Worm (Caenorhabditis elegans): ENCODE measurements around the gene F59B2.14.

F59B2.14 gene

ce11 chrIII:9052371-9052978 is 30.0 kb upstream of the F59B2.14 start (continued):
- no peak for TF ChIP-seq C34B4.2 (tag; optimal IDR thresholded peaks at IDR 0.05)
- TF ChIP-seq Y116A8C.19 (tag; optimal IDR thresholded peaks at IDR 0.05; ENCODE audit: borderline replicate concordance): no peak
- no peak for TF ChIP-seq C16A3.4 (tag; optimal IDR thresholded peaks at IDR 0.05)
- peak; percentile 58 for TF ChIP-seq nhr-71 (tag; optimal IDR thresholded peaks at IDR 0.05)
- no peak for TF ChIP-seq fkh-10 (GFP tag; optimal IDR thresholded peaks at IDR 0.05)
- no peak for TF ChIP-seq ceh-63 (GFP tag; optimal IDR thresholded peaks at IDR 0.05)
- TF ChIP-seq xbp-1 (tag; optimal IDR thresholded peaks at IDR 0.05): peak; percentile 49
- TF ChIP-seq elt-2 (tag; optimal IDR thresholded peaks at IDR 0.05): no peak
- TF ChIP-seq tlp-1 (tag; optimal IDR thresholded peaks at IDR 0.05): no peak
- no peak for TF ChIP-seq egl-27 (tag; optimal IDR thresholded peaks at IDR 0.05)
- TF ChIP-seq blmp-1 (tag; optimal IDR thresholded peaks at IDR 0.05): peak; percentile 31
- no peak for TF ChIP-seq zag-1 (tag; optimal IDR thresholded peaks at IDR 0.05)
- TF ChIP-seq jun-1 (tag; optimal IDR thresholded peaks at IDR 0.05): no peak
- TF ChIP-seq pqm-1 (tag; optimal IDR thresholded peaks at IDR 0.05): no peak
- TF ChIP-seq pax-3 (tag; optimal IDR thresholded peaks at IDR 0.05): no peak
- no peak for TF ChIP-seq isw-1 (GFP tag; IDR thresholded peaks at IDR 0.05)
- TF ChIP-seq hlh-4 (tag; optimal IDR thresholded peaks at IDR 0.05): no peak
- no peak for TF ChIP-seq sptf-1 (tag; optimal IDR thresholded peaks at IDR 0.05)
- peak; percentile 7 for TF ChIP-seq aly-2 (tag; optimal IDR thresholded peaks at IDR 0.05)
- TF ChIP-seq ces-1 (GFP tag; optimal IDR thresholded peaks at IDR 0.05): no peak
- no peak for TF ChIP-seq nhr-28 (tag; optimal IDR thresholded peaks at IDR 0.05)
- peak; percentile 28 for TF ChIP-seq ama-1 (optimal IDR thresholded peaks at IDR 0.05)
- TF ChIP-seq nhr-19 (GFP tag; conservative IDR thresholded peaks at IDR 0.05): peak; percentile 43
- peak; percentile 50 for TF ChIP-seq skn-1 (tag; optimal IDR thresholded peaks at IDR 0.05)
- TF ChIP-seq zip-4 (GFP tag; optimal IDR thresholded peaks at IDR 0.05): no peak
- TF ChIP-seq nhr-77 (tag; optimal IDR thresholded peaks at IDR 0.05): no peak
- peak; percentile 52 for TF ChIP-seq mep-1 (tag; optimal IDR thresholded peaks at IDR 0.05)
- TF ChIP-seq pag-3 (tag; optimal IDR thresholded peaks at IDR 0.05; ENCODE audit: borderline replicate concordance, insufficient read depth): peak; percentile 6
- peak; percentile 1 for TF ChIP-seq ztf-4 (tag; optimal IDR thresholded peaks at IDR 0.05)
- TF ChIP-seq ets-5 (GFP tag; IDR thresholded peaks at IDR 0.05): no peak
- TF ChIP-seq lin-35 (GFP tag; optimal IDR thresholded peaks at IDR 0.05): peak; percentile 34 to 43
- TF ChIP-seq unc-62 (GFP tag; optimal IDR thresholded peaks at IDR 0.05): no peak
- TF ChIP-seq ceh-82 (tag; optimal IDR thresholded peaks at IDR 0.05): peak in 2 of 3 experiments; percentile 36 to 58
- no peak for TF ChIP-seq dpl-1 (GFP tag; optimal IDR thresholded peaks at IDR 0.05)
- TF ChIP-seq vab-15 (tag; optimal IDR thresholded peaks at IDR 0.05): no peak
- TF ChIP-seq rnt-1 (tag; optimal IDR thresholded peaks at IDR 0.05): peak; percentile 49
- peak; percentile 49 to 50 for TF ChIP-seq efl-1 (optimal IDR thresholded peaks at IDR 0.05)
- TF ChIP-seq efl-1 (GFP tag; optimal IDR thresholded peaks at IDR 0.05 in 1 of 2): peak in 1 of 2 experiments; percentile 87
- TF ChIP-seq swsn-7 (tag; optimal IDR thresholded peaks at IDR 0.05): peak; percentile 30
- TF ChIP-seq hlh-17 (GFP tag; optimal IDR thresholded peaks at IDR 0.05; ENCODE audit: borderline replicate concordance): no peak
- no peak for TF ChIP-seq lin-15B (tag; optimal IDR thresholded peaks at IDR 0.05)

ce11 chrIII:9051714-9052113 is 29.3 kb upstream of the F59B2.14 start:
- TF ChIP-seq efl-1 (optimal IDR thresholded peaks at IDR 0.05): no peak
- TF ChIP-seq efl-1 (GFP tag; optimal IDR thresholded peaks at IDR 0.05 in 1 of 2): peak in 1 of 2 experiments; percentile 92
- TF ChIP-seq grh-1 (GFP tag; IDR thresholded peaks at IDR 0.05): 0 out of 2 replicates have a peak, but pooled peaks have one; percentile 4
- TF ChIP-seq isw-1 (GFP tag; IDR thresholded peaks at IDR 0.05): no peak
- TF ChIP-seq ceh-63 (GFP tag; optimal IDR thresholded peaks at IDR 0.05): peak; percentile 4
